Fruit fly (Drosophila melanogaster) whole organism, prepupa: ENCODE measurements around the gene Rac1.

Experiments
- Blimp-1 ChIP-seq: fragments of 200-800 bp; sonication (Bioruptor generic); optimal IDR thresholded peaks from 3 replicates; lab custom pipeline; 2017; ENCODE audit warnings: missing biosample characterization, missing genetic modification characterization, mild to moderate bottlenecking, moderate library complexity, missing genetic modification reagents
- CG10669 ChIP-seq: fragments of 200-800 bp; sonication (Bioruptor generic); optimal IDR thresholded peaks from 3 replicates; lab custom pipeline; 2018; ENCODE audit warnings: missing biosample characterization, mild to moderate bottlenecking, missing genetic modification characterization, moderate library complexity
- CG11902 ChIP-seq: fragments of 200-800 bp; sonication (Bioruptor generic); optimal IDR thresholded peaks from 3 replicates; lab custom pipeline; 2016; ENCODE audit warnings: missing biosample characterization, missing genetic modification characterization
- CG15336 ChIP-seq: fragments of 200-800 bp; sonication (Bioruptor generic); IDR thresholded peaks from 2 replicates; pipeline ENCODE4 v1.3.6; 2022; ENCODE audit warnings: missing biosample characterization, missing genetic modification characterization
- CG1621 ChIP-seq: fragments of 200-800 bp; sonication (Bioruptor generic); optimal IDR thresholded peaks from 3 replicates; lab custom pipeline; 2018; ENCODE audit warnings: missing biosample characterization, mild to moderate bottlenecking, missing genetic modification characterization
- CG31627 ChIP-seq: fragments of 200-800 bp; sonication (Bioruptor generic); optimal IDR thresholded peaks from 3 replicates; lab custom pipeline; 2016; ENCODE audit warnings: missing biosample characterization, missing genetic modification characterization
- CG32006 ChIP-seq: fragments of 200-800 bp; sonication (Bioruptor generic); optimal IDR thresholded peaks from 3 replicates; lab custom pipeline; 2017; ENCODE audit warnings: missing biosample characterization, mild to moderate bottlenecking, missing genetic modification characterization
- CG34406 ChIP-seq: fragments of 200-800 bp; sonication (Bioruptor generic); optimal IDR thresholded peaks from 3 replicates; lab custom pipeline; 2016; ENCODE audit warnings: missing biosample characterization, missing genetic modification characterization
- CG3919 ChIP-seq: fragments of 200-800 bp; sonication (Bioruptor generic); optimal IDR thresholded peaks from 3 replicates; lab custom pipeline; 2016; ENCODE audit warnings: missing biosample characterization, missing genetic modification characterization
- CG4318 ChIP-seq: fragments of 200-800 bp; sonication (Bioruptor generic); optimal IDR thresholded peaks from 3 replicates; lab custom pipeline; 2017; ENCODE audit warnings: missing biosample characterization, mild to moderate bottlenecking, missing genetic modification characterization
- CG6163 ChIP-seq: fragments of 200-800 bp; sonication (Bioruptor generic); IDR thresholded peaks from 3 replicates; pipeline ENCODE4 v1.3.6; 2022; ENCODE audit warnings: missing biosample characterization, missing genetic modification characterization
- CG6792 ChIP-seq: fragments of 200-800 bp; sonication (Bioruptor generic); optimal IDR thresholded peaks from 3 replicates; lab custom pipeline; 2016; ENCODE audit warnings: missing biosample characterization, missing genetic modification characterization
- CG6808 ChIP-seq: fragments of 200-800 bp; sonication (Bioruptor generic); optimal IDR thresholded peaks from 3 replicates; lab custom pipeline; 2017; ENCODE audit warnings: missing biosample characterization, missing genetic modification characterization, mild to moderate bottlenecking, moderate library complexity, missing genetic modification reagents
- CG6854 ChIP-seq: fragments of 200-800 bp; sonication (Bioruptor generic); optimal IDR thresholded peaks from 2 replicates; lab custom pipeline; 2017; ENCODE audit warnings: missing biosample characterization, mild to moderate bottlenecking, missing genetic modification characterization
- CG7368 ChIP-seq: fragments of 200-800 bp; sonication (Bioruptor generic); optimal IDR thresholded peaks from 3 replicates; lab custom pipeline; 2016; ENCODE audit warnings: missing biosample characterization, missing genetic modification characterization
- CG8119 ChIP-seq: fragments of 200-800 bp; sonication (Bioruptor generic); IDR thresholded peaks from 3 replicates; pipeline ENCODE4 v1.3.6; 2022; ENCODE audit warnings: missing biosample characterization, missing genetic modification characterization
- CG8319 ChIP-seq: fragments of 200-800 bp; sonication (Bioruptor generic); optimal IDR thresholded peaks from 3 replicates; lab custom pipeline; 2016; ENCODE audit warnings: missing biosample characterization, missing genetic modification characterization
- CG9139 ChIP-seq: fragments of 200-800 bp; sonication (Bioruptor generic); optimal IDR thresholded peaks from 3 replicates; lab custom pipeline; 2017; ENCODE audit warnings: missing biosample characterization, mild to moderate bottlenecking, missing genetic modification characterization
- Eip75B ChIP-seq: fragments of 200-800 bp; sonication (Bioruptor generic); optimal IDR thresholded peaks from 3 replicates; lab custom pipeline; 2016; ENCODE audit warnings: missing biosample characterization, missing genetic modification characterization
- Eip78C ChIP-seq: fragments of 200-800 bp; sonication (Bioruptor generic); peaks from one replicate; lab custom pipeline; 2016; ENCODE audit warnings: missing biosample characterization, missing genetic modification characterization
- Eip93F ChIP-seq: fragments of 200-800 bp; sonication (Bioruptor generic); optimal IDR thresholded peaks from 2 replicates; lab custom pipeline; 2016; ENCODE audit warnings: missing biosample characterization, mild to moderate bottlenecking, missing genetic modification characterization
- Gug ChIP-seq: fragments of 200-800 bp; sonication (Bioruptor generic); IDR thresholded peaks from 2 replicates; pipeline ENCODE4 v1.3.6; 2022; ENCODE audit warnings: missing biosample characterization, missing genetic modification characterization
- Hr39 ChIP-seq: fragments of 200-800 bp; sonication (Bioruptor generic); optimal IDR thresholded peaks from 2 replicates; lab custom pipeline; 2016; ENCODE audit warnings: missing biosample characterization, missing genetic modification characterization
- Hr4 ChIP-seq: fragments of 200-800 bp; sonication (Bioruptor generic); optimal IDR thresholded peaks from 3 replicates; lab custom pipeline; 2016; ENCODE audit warnings: missing biosample characterization, missing genetic modification characterization
- Lpt ChIP-seq: fragments of 200-800 bp; sonication (Bioruptor generic); optimal IDR thresholded peaks from 3 replicates; lab custom pipeline; 2016; ENCODE audit warnings: missing biosample characterization, missing genetic modification characterization
- Met ChIP-seq: fragments of 200-800 bp; sonication (Bioruptor generic); optimal IDR thresholded peaks from 3 replicates; lab custom pipeline; 2016; ENCODE audit warnings: missing biosample characterization, missing genetic modification characterization
- OdsH ChIP-seq: fragments of 200-800 bp; sonication (Bioruptor generic); optimal IDR thresholded peaks from 3 replicates; lab custom pipeline; 2016; ENCODE audit warnings: missing biosample characterization, missing genetic modification characterization
- Sox102F ChIP-seq: fragments of 200-800 bp; sonication (Bioruptor generic); optimal IDR thresholded peaks from 2 replicates; lab custom pipeline; 2016; ENCODE audit warnings: missing biosample characterization, mild to moderate bottlenecking, missing genetic modification characterization
- Sox15 ChIP-seq: fragments of 200-800 bp; sonication (Bioruptor generic); optimal IDR thresholded peaks from 3 replicates; lab custom pipeline; 2016; ENCODE audit warnings: missing biosample characterization, missing genetic modification characterization
- achi ChIP-seq: fragments of 200-800 bp; sonication (Bioruptor generic); optimal IDR thresholded peaks from 3 replicates; lab custom pipeline; 2016; ENCODE audit warnings: missing biosample characterization, missing genetic modification characterization
- acj6 ChIP-seq: fragments of 200-800 bp; sonication (Bioruptor generic); optimal IDR thresholded peaks from 3 replicates; lab custom pipeline; 2016; ENCODE audit warnings: missing biosample characterization, missing genetic modification characterization
- dac ChIP-seq: fragments of 200-800 bp; sonication (Bioruptor generic); optimal IDR thresholded peaks from 2 replicates; lab custom pipeline; 2017; ENCODE audit warnings: missing biosample characterization, mild to moderate bottlenecking, missing genetic modification characterization
- dsx ChIP-seq: fragments of 200-800 bp; optimal IDR thresholded peaks from 3 replicates; lab custom pipeline; 2019; ENCODE audit warnings: missing biosample characterization, mild to moderate bottlenecking, missing genetic modification characterization, moderate library complexity; ENCODE audit not compliant: poor library complexity, severe bottlenecking
- eg ChIP-seq: fragments of 200-800 bp; sonication (Bioruptor generic); IDR thresholded peaks from 3 replicates; pipeline ENCODE4 v1.3.6; 2022; ENCODE audit warnings: missing biosample characterization, missing genetic modification characterization
- esn ChIP-seq: fragments of 200-800 bp; sonication (Bioruptor generic); optimal IDR thresholded peaks from 2 replicates; lab custom pipeline; 2016; ENCODE audit warnings: missing biosample characterization, mild to moderate bottlenecking, missing genetic modification characterization, moderate library complexity
- fd59A ChIP-seq: fragments of 200-800 bp; sonication (Bioruptor generic); optimal IDR thresholded peaks from 2 replicates; lab custom pipeline; 2017; ENCODE audit warnings: missing biosample characterization, mild to moderate bottlenecking, missing genetic modification characterization, missing genetic modification reagents
- fkh ChIP-seq: fragments of 200-800 bp; sonication (Bioruptor generic); optimal IDR thresholded peaks from 3 replicates; lab custom pipeline; 2017; ENCODE audit warnings: missing biosample characterization, mild to moderate bottlenecking, missing genetic modification characterization, moderate library complexity
- lz ChIP-seq: fragments of 200-800 bp; sonication (Bioruptor generic); optimal IDR thresholded peaks from 3 replicates; lab custom pipeline; 2016; ENCODE audit warnings: missing biosample characterization, missing genetic modification characterization
- net ChIP-seq: fragments of 200-800 bp; sonication (Bioruptor generic); optimal IDR thresholded peaks from 3 replicates; lab custom pipeline; 2016; ENCODE audit warnings: missing biosample characterization, missing genetic modification characterization
- pdm3 ChIP-seq: fragments of 200-800 bp; sonication (Bioruptor generic); optimal IDR thresholded peaks from 3 replicates; lab custom pipeline; 2016; ENCODE audit warnings: missing biosample characterization, missing genetic modification characterization
- ss ChIP-seq, 2 experiments: fragments of 200-800 bp; sonication (Bioruptor generic); optimal IDR thresholded peaks; 2 replicates in 1 of 2; 3 replicates in 1 of 2; lab custom pipeline; 2017 to 2018; ENCODE audit warnings: mild to moderate bottlenecking in 2 of 2, missing biosample characterization in 2 of 2, missing genetic modification characterization in 2 of 2, moderate library complexity in 1 of 2
- svp ChIP-seq: fragments of 200-800 bp; sonication (Bioruptor generic); peaks from one replicate; lab custom pipeline; 2016; ENCODE audit warnings: missing biosample characterization, missing genetic modification characterization
- topi ChIP-seq: fragments of 200-800 bp; sonication (Bioruptor generic); optimal IDR thresholded peaks from 3 replicates; lab custom pipeline; 2016; ENCODE audit warnings: missing biosample characterization, missing genetic modification characterization
- vri ChIP-seq: fragments of 200-800 bp; sonication (Bioruptor generic); optimal IDR thresholded peaks from 3 replicates; lab custom pipeline; 2016; ENCODE audit warnings: missing biosample characterization, mild to moderate bottlenecking, missing genetic modification characterization

Rac1 gene

dm6 chr3L:1349397-1349796 lies 46.9 kb upstream of the Rac1 start:
- TF ChIP-seq CG9139 (GFP tag; lab: Kevin White, UChicago) (no peak), dsx (GFP tag; lab: Kevin White, UChicago) (no peak), CG31627 (GFP tag; lab: Kevin White, UChicago) (no peak), achi (no peak), CG6854 (GFP tag; lab: Kevin White, UChicago) (no peak), Met (GFP tag; lab: Kevin White, UChicago) (no peak), CG15336 (GFP tag; lab: Robert Waterston, UW) (no peak), CG32006 (GFP tag; lab: Kevin White, UChicago) (no peak), svp (GFP tag; lab: Kevin White, UChicago) (peak; percentile 25), topi (no peak), Hr39 (GFP tag; lab: Kevin White, UChicago) (no peak), CG6808 (GFP tag; lab: Kevin White, UChicago) (no peak), fd59A (GFP tag; lab: Kevin White, UChicago) (no peak), net (GFP tag; lab: Kevin White, UChicago) (no peak), ss (GFP tag; optimal IDR thresholded peaks at IDR 0.05; lab: Kevin White, UChicago) (peak in 1 of 2 experiments; percentile 28), pdm3 (GFP tag; lab: Kevin White, UChicago) (no peak), CG1621 (tag; lab: Kevin White, UChicago) (peak; percentile 64), lz (GFP tag; lab: Kevin White, UChicago) (no peak), Eip75B (GFP tag; lab: Kevin White, UChicago) (no peak), CG3919 (GFP tag; lab: Kevin White, UChicago) (no peak), fkh (GFP tag; lab: Kevin White, UChicago) (no peak), CG6163 (GFP tag; lab: Robert Waterston, UW) (0 out of 3 replicates have a peak, but pooled peaks have one; percentile 17), CG8319 (GFP tag; lab: Kevin White, UChicago) (no peak), esn (GFP tag; lab: Kevin White, UChicago) (no peak), eg (GFP tag; lab: Robert Waterston, UW) (no peak), Gug (GFP tag; lab: Robert Waterston, UW) (no peak), CG4318 (GFP tag; lab: Kevin White, UChicago) (no peak), Blimp-1 (GFP tag; lab: Kevin White, UChicago) (no peak), OdsH (GFP tag; lab: Kevin White, UChicago) (no peak), Sox15 (GFP tag; lab: Kevin White, UChicago) (no peak), CG11902 (GFP tag; lab: Kevin White, UChicago) (no peak)

DNA sequence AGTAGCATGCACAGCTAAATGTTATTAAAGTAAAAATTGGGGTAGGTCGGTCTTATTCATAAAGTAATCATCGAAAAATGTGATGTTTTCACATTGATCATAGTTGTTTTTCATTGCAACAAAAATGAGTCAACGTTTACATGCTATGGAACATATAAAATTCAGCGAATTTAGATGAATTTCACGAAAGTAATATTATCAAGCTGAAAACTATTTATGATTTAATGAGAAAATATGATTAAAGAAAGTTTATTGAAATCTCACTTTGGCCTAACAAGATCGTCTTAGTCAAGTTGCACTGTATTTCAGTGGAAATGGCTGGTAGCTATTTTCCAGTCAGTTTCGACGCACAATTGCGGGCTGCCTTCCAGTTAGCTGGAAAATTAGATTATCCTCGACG lies 46.5 kb upstream of the Rac1 start:
- TF ChIP-seq Met (GFP tag; lab: Kevin White, UChicago) (peak; percentile 24), CG31627 (GFP tag; lab: Kevin White, UChicago) (peak; percentile 0), Blimp-1 (GFP tag; lab: Kevin White, UChicago) (no peak), lz (GFP tag; lab: Kevin White, UChicago) (no peak), acj6 (GFP tag; lab: Kevin White, UChicago) (peak; percentile 26), esn (GFP tag; lab: Kevin White, UChicago) (peak; percentile 9), Eip78C (GFP tag; lab: Kevin White, UChicago) (peak; percentile 48), OdsH (GFP tag; lab: Kevin White, UChicago) (no peak), Hr4 (GFP tag; lab: Kevin White, UChicago) (peak; percentile 16)

- peak; percentile 73 for TF ChIP-seq achi
- peak; percentile 73 for TF ChIP-seq fd59A (GFP tag; lab: Kevin White, UChicago)
- peak; percentile 68 for TF ChIP-seq CG10669 (GFP tag; lab: Kevin White, UChicago)
- peak; percentile 85 for TF ChIP-seq OdsH (GFP tag; lab: Kevin White, UChicago)
- TF ChIP-seq Met (GFP tag; lab: Kevin White, UChicago) = peak; percentile 80
- no peak for TF ChIP-seq Blimp-1 (GFP tag; lab: Kevin White, UChicago)
- TF ChIP-seq CG9139 (GFP tag; lab: Kevin White, UChicago) = no peak
- peak; percentile 31 for TF ChIP-seq CG6854 (GFP tag; lab: Kevin White, UChicago)
- peak; percentile 86 for TF ChIP-seq svp (GFP tag; lab: Kevin White, UChicago)
- TF ChIP-seq CG7368 (GFP tag; lab: Kevin White, UChicago) = peak; percentile 58
- peak; percentile 70 for TF ChIP-seq CG34406 (GFP tag; lab: Kevin White, UChicago)
- TF ChIP-seq CG31627 (GFP tag; lab: Kevin White, UChicago) = peak; percentile 82
- no peak for TF ChIP-seq fkh (GFP tag; lab: Kevin White, UChicago)
- TF ChIP-seq CG8119 (GFP tag; lab: Robert Waterston, UW) = peak; percentile 81
- TF ChIP-seq Lpt = peak; percentile 73
- TF ChIP-seq CG32006 (GFP tag; lab: Kevin White, UChicago) = peak; percentile 88
- TF ChIP-seq net (GFP tag; lab: Kevin White, UChicago) = no peak
- peak; percentile 69 for TF ChIP-seq esn (GFP tag; lab: Kevin White, UChicago)
- TF ChIP-seq pdm3 (GFP tag; lab: Kevin White, UChicago) = peak; percentile 85
- peak; percentile 14 for TF ChIP-seq vri
- peak; percentile 74 for TF ChIP-seq dac (GFP tag; lab: Kevin White, UChicago)
- peak; percentile 79 for TF ChIP-seq CG3919 (GFP tag; lab: Kevin White, UChicago)
- TF ChIP-seq CG6792 (GFP tag; lab: Kevin White, UChicago) = peak; percentile 73
- TF ChIP-seq CG6808 (GFP tag; lab: Kevin White, UChicago) = peak; percentile 63
- TF ChIP-seq Eip93F (GFP tag; lab: Kevin White, UChicago) = peak; percentile 36
- no peak for TF ChIP-seq Sox102F (GFP tag; lab: Kevin White, UChicago)
These were observed 45.8 kb upstream of the Rac1 start for dm6 chr3L:1348248-1348647.
